Fruit fly (Drosophila melanogaster): ENCODE data around the gene dnd.

dnd gene

DNA sequence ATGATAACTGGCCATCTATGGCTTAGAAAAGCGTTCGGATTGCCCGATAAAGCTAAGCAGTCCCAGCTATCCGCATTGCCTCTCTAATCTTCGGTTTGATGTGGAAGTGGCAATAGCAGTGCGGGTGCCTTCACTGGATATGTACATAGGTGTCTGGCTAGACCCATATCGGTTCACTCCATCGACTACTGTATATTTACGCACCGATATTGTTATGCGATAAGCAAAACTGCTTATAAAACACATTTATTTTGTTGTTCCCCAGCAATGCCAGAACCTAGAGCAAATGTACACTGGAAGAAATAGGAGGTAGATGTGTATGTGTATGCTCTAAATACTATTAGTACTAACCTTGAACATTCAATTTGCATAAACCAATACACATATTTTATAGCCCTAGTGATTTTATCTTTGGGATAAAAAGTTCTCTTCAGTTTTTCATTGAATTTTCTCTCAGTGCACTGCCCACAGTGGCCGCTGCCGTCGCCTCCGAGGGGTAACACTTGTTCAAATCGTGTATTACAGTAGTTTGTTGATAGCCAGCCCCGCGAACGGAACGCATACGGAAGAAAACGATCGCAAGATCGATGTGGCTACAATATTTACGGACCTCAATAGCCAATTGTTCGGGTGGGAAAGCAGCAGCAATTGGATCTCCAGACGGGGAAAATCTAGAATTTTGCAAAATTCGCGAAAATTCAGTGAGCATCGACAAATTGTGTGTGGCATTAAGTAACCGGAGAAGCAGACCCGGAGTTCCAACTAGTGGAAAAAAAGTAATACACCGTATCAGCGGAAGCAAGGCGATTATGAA is 16.8 kb downstream of the dnd start, which contains the start of gene CG31431 (continued):
- TF ChIP-seq cyc (GFP tag; optimal IDR thresholded peaks at IDR 0.05) (peak; percentile 68), Sox14 (GFP tag; optimal IDR thresholded peaks at IDR 0.05) (peak; percentile 66), Blimp-1 (GFP tag; optimal IDR thresholded peaks at IDR 0.05) (no peak), Eip78C (GFP tag) (peak; percentile 93), CG10669 (GFP tag; optimal IDR thresholded peaks at IDR 0.05) (peak; percentile 82), CG3919 (GFP tag; optimal IDR thresholded peaks at IDR 0.05) (peak; percentile 88), vri (GFP tag; optimal IDR thresholded peaks at IDR 0.05) (peak; percentile 65), CG11762 (GFP tag; optimal IDR thresholded peaks at IDR 0.05; ENCODE audit: insufficient read depth) (peak; percentile 73), eg (GFP tag; IDR thresholded peaks at IDR 0.05) (peak; percentile 95), dac (GFP tag; optimal IDR thresholded peaks at IDR 0.05) (peak; percentile 30), svp (GFP tag) (peak; percentile 66), Sox102F (GFP tag; optimal IDR thresholded peaks at IDR 0.05) (peak; percentile 37), Ets96B (tag; optimal IDR thresholded peaks at IDR 0.05) (peak; percentile 82), CG32006 (GFP tag; optimal IDR thresholded peaks at IDR 0.05) (peak; percentile 89), Sox15 (GFP tag; optimal IDR thresholded peaks at IDR 0.05) (peak; percentile 62), CG6792 (GFP tag; optimal IDR thresholded peaks at IDR 0.05) (peak; percentile 65), CG6854 (GFP tag; optimal IDR thresholded peaks at IDR 0.05) (no peak), OdsH (GFP tag; optimal IDR thresholded peaks at IDR 0.05) (peak; percentile 84), Lpt (GFP tag; optimal IDR thresholded peaks at IDR 0.05) (peak; percentile 87), ss (GFP tag; optimal IDR thresholded peaks at IDR 0.05) (peak; percentile 58 to 76), achi (GFP tag; optimal IDR thresholded peaks at IDR 0.05) (peak; percentile 79), CG16779 (tag; optimal IDR thresholded peaks at IDR 0.05) (peak; percentile 64), acj6 (GFP tag; optimal IDR thresholded peaks at IDR 0.05) (peak; percentile 80), spab (GFP tag; optimal IDR thresholded peaks at IDR 0.05) (peak; percentile 77), salr (GFP tag; optimal IDR thresholded peaks at IDR 0.05) (peak; percentile 41 to 52), dsx (GFP tag; optimal IDR thresholded peaks at IDR 0.05; ENCODE audit: poor library complexity, severe bottlenecking) (peak; percentile 78), CG8119 (GFP tag; IDR thresholded peaks at IDR 0.05) (peak; percentile 91), fd85E (GFP tag; optimal IDR thresholded peaks at IDR 0.05) (no peak), CG11294 (GFP tag; IDR thresholded peaks at IDR 0.05) (peak; percentile 88), CG34406 (GFP tag; optimal IDR thresholded peaks at IDR 0.05) (peak; percentile 57), Ets21C (GFP tag; optimal IDR thresholded peaks at IDR 0.05) (peak; percentile 19)

DNA sequence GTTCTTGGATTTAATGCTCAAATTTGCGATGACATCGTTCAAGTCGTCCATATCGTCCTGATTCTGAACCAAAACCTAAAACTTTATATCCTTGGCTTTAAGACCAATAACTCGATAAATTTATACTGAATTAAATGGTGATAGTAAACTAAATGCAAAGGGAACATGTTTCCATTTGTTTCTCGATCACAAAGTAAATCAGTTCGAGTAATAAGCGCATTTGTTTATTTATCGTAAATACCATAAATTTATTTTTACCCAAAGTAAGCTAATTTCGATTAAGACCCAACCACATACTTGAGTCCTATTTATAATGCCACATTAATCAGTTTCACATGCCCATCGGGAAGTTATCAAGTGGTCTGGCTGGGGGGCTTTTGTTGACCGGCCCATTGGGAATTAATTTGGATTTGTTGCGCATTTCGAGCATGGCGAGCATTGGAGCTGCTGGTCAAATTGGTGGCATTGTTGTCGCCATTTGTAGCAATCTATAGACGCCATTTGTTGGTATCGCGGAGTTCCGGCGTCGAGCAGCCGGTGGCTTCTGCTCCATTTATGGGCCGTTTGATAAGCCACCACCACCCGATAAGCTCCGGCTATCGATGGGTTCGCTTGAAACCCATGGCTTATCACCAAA is 17.6 kb downstream of the dnd start, which contains the start of gene CG31174:
CG31174 (minus strand) TSS at position 51 of the 637 bp plus-strand sequence.
- TF ChIP-seq esn (GFP tag; optimal IDR thresholded peaks at IDR 0.05) (no peak), Gug (GFP tag; IDR thresholded peaks at IDR 0.05) (no peak), Hr4 (GFP tag; optimal IDR thresholded peaks at IDR 0.05) (no peak), CG7368 (GFP tag; optimal IDR thresholded peaks at IDR 0.05) (no peak), vri (GFP tag; optimal IDR thresholded peaks at IDR 0.05) (no peak), fd85E (GFP tag; optimal IDR thresholded peaks at IDR 0.05) (no peak), CG11762 (GFP tag; optimal IDR thresholded peaks at IDR 0.05; ENCODE audit: insufficient read depth) (no peak), svp (GFP tag) (peak; percentile 77)

DNA sequence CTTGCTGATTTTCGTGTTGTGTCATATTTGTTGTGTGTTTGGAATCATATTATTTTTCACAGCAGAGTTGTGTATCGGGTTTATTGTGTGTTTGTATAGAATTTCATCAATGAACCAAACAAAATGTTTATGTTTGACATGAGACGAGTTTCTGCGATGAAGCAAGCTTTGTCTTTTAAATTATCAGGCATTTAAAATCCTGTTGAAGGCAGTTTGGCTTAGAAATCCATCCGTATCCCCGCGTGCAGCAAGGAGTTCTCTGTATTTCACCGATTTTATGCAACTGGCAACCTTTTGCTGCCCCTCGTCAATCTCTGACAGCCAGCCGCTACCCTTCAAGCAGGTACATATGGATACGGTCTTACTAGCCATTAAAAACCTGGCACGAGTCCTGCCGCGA is 19.3 kb downstream of the dnd start, which contains the start of the genes CG6569 and Cby:
CG6569 (minus strand) TSS at position 101 of the 400 bp plus-strand sequence.
Cby (plus strand) TSS at position 185 of the 400 bp plus-strand sequence.
- no peak for TF ChIP-seq CG8319 (GFP tag; optimal IDR thresholded peaks at IDR 0.05)
- no peak for TF ChIP-seq cyc (GFP tag; optimal IDR thresholded peaks at IDR 0.05)
- TF ChIP-seq CG15336 (GFP tag; IDR thresholded peaks at IDR 0.05) = no peak
- no peak for TF ChIP-seq salr (GFP tag; optimal IDR thresholded peaks at IDR 0.05)
- no peak for TF ChIP-seq CG8632 (GFP tag; optimal IDR thresholded peaks at IDR 0.05)
- no peak for TF ChIP-seq Hr39 (GFP tag; optimal IDR thresholded peaks at IDR 0.05)
- TF ChIP-seq Blimp-1 (GFP tag; optimal IDR thresholded peaks at IDR 0.05) = no peak
- TF ChIP-seq CG6854 (GFP tag; optimal IDR thresholded peaks at IDR 0.05) = no peak
- TF ChIP-seq acj6 (GFP tag; optimal IDR thresholded peaks at IDR 0.05) = no peak
- TF ChIP-seq Lpt (GFP tag; optimal IDR thresholded peaks at IDR 0.05) = no peak
- TF ChIP-seq CG34406 (GFP tag; optimal IDR thresholded peaks at IDR 0.05) = no peak
- no peak for TF ChIP-seq Hr38 (GFP tag; optimal IDR thresholded peaks at IDR 0.05)
- TF ChIP-seq CG32006 (GFP tag; optimal IDR thresholded peaks at IDR 0.05) = no peak
